Worm (Caenorhabditis elegans) whole organism, L2 larva: ENCODE data around the gene F53B3.6.

Experiments
- dmd-4 ChIP-seq: sonication (generic microtip); optimal IDR thresholded peaks from 2 replicates; lab custom pipeline; 2017; ENCODE audit warnings: missing biosample characterization, missing genetic modification characterization
- snpc-4 ChIP-seq: fragments of 150-350 bp; optimal IDR thresholded peaks from 2 replicates; lab custom pipeline; 2014; ENCODE audit warnings: missing biosample characterization, missing genetic modification characterization

DNA sequence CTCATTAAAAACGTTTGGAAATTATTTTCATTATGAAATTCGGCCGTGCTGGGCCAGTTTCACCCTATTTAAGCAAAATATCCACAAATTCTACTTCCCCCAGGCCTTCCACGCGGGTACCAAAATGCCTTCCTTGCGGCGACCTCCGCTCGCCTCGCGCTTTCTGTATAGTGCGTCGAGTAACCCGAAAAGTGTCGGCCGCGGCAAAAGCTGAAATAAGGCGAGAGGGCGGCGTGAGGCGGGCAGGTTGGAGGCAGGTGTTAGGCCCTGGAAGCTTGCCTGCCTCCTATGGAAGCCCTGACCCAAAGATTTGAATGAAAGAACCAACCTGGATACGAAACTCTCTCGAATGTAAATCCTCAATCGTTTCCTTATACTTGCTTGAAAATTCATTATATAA lies 37.7 kb upstream of the F53B3.6 start:
- TF ChIP-seq snpc-4 (tag; lab: Kevin White, UChicago) (no peak), dmd-4 (tag; lab: Kevin White, UChicago) (no peak)
